2 fruit fly cellular contexts compared by ENCODE assay signal in genomic region chr3L:636434-636833, dm6.
TF ChIP-seq lines count a peak whose summit lies in the region.

No protein-coding gene starts in this region.

TF ChIP-seq in whole organism, embryonic, 481 proteins besides CTCF, POLR2A, EP300 and RAD21 (continued from another document and continues in another):
- TF ChIP-seq CG2199 (GFP tag; IDR thresholded peaks at IDR 0.05; lab: Robert Waterston, UW) (0 out of 3 replicates have a peak, but pooled peaks have one; percentile 7), GATAe (GFP tag; conservative IDR thresholded peaks at IDR 0.05; lab: Robert Waterston, UW) (no peak), CG10274 (GFP tag; optimal IDR thresholded peaks at IDR 0.05; lab: Kevin White, UChicago) (no peak), twi (tag; optimal IDR thresholded peaks at IDR 0.05; lab: Kevin White, UChicago) (peak; percentile 2), Adf1 (GFP tag; IDR thresholded peaks at IDR 0.05; lab: Robert Waterston, UW) (no peak), Dek (tag; optimal IDR thresholded peaks at IDR 0.05; lab: Kevin White, UChicago) (no peak), CG18599 (GFP tag; optimal IDR thresholded peaks at IDR 0.05; lab: Kevin White, UChicago) (peak; percentile 16), kah (GFP tag; optimal IDR thresholded peaks at IDR 0.05; lab: Kevin White, UChicago) (no peak), CrebB (tag; optimal IDR thresholded peaks at IDR 0.05; lab: Kevin White, UChicago) (no peak), CG7839 (tag; optimal IDR thresholded peaks at IDR 0.05; lab: Kevin White, UChicago) (peak; percentile 68), CG11696 (GFP tag; IDR thresholded peaks at IDR 0.05; lab: Robert Waterston, UW) (0 out of 2 replicates have a peak, but pooled peaks have one; percentile 43), cg (GFP tag; optimal IDR thresholded peaks at IDR 0.05; lab: Kevin White, UChicago) (no peak), Max (GFP tag; optimal IDR thresholded peaks at IDR 0.05; lab: Kevin White, UChicago) (peak; percentile 10), wdn (GFP tag; IDR thresholded peaks at IDR 0.05; lab: Robert Waterston, UW) (peak; percentile 16; the same call in 1 of the 2 replicates), CG11247 (GFP tag; IDR thresholded peaks at IDR 0.05; lab: Robert Waterston, UW) (peak; percentile 58), phol (tag; optimal IDR thresholded peaks at IDR 0.05; lab: Kevin White, UChicago) (peak; percentile 79), gfzf (GFP tag; optimal IDR thresholded peaks at IDR 0.05; lab: Kevin White, UChicago) (no peak), org-1 (GFP tag; optimal IDR thresholded peaks at IDR 0.05; lab: Kevin White, UChicago) (peak; percentile 54), ranshi (GFP tag; IDR thresholded peaks at IDR 0.05; lab: Robert Waterston, UW) (peak; percentile 67), cato (GFP tag; optimal IDR thresholded peaks at IDR 0.05; lab: Kevin White, UChicago; ENCODE audit: borderline replicate concordance) (peak; percentile 48), CG17186 (GFP tag; optimal IDR thresholded peaks at IDR 0.05; lab: Kevin White, UChicago) (peak; percentile 6), CG4404 (GFP tag; IDR thresholded peaks at IDR 0.05; lab: Robert Waterston, UW) (peak; percentile 63), Chrac-16 (GFP tag; optimal IDR thresholded peaks at IDR 0.05; lab: Kevin White, UChicago) (peak; percentile 51), lbe (GFP tag; optimal IDR thresholded peaks at IDR 0.05; lab: Kevin White, UChicago) (no peak), Kr (GFP tag; optimal IDR thresholded peaks at IDR 0.05; lab: Kevin White, UChicago) (no peak), CG3065 (GFP tag; optimal IDR thresholded peaks at IDR 0.05; lab: Kevin White, UChicago) (peak; percentile 45), cas (GFP tag; IDR thresholded peaks at IDR 0.05; lab: Robert Waterston, UW) (no peak), CG11695 (GFP tag; IDR thresholded peaks at IDR 0.05; lab: Robert Waterston, UW) (0 out of 3 replicates have a peak, but pooled peaks have one; percentile 25), Drgx (GFP tag; IDR thresholded peaks at IDR 0.05; lab: Robert Waterston, UW) (peak; percentile 98), CG11456 (GFP tag; IDR thresholded peaks at IDR 0.05; lab: Robert Waterston, UW) (peak; percentile 46; the same call in 2 of the 3 replicates), dan (GFP tag; IDR thresholded peaks at IDR 0.05; lab: Robert Waterston, UW) (peak; percentile 45), Aef1 (GFP tag; IDR thresholded peaks at IDR 0.05; lab: Robert Waterston, UW) (no peak), crc (GFP tag; optimal IDR thresholded peaks at IDR 0.05; lab: Kevin White, UChicago) (no peak), Bteb2 (GFP tag; optimal IDR thresholded peaks at IDR 0.05; lab: Kevin White, UChicago) (peak; percentile 16), slp2 (GFP tag; optimal IDR thresholded peaks at IDR 0.05; lab: Kevin White, UChicago) (peak; percentile 2), Dad (GFP tag; optimal IDR thresholded peaks at IDR 0.05; lab: Kevin White, UChicago) (peak; percentile 62), PHDP (tag; optimal IDR thresholded peaks at IDR 0.05; lab: Kevin White, UChicago) (peak; percentile 69), Antp (GFP tag; optimal IDR thresholded peaks at IDR 0.05; lab: Kevin White, UChicago) (peak; percentile 21), CG2116 (GFP tag; optimal IDR thresholded peaks at IDR 0.05; lab: Kevin White, UChicago) (peak; percentile 23), Dp (GFP tag; optimal IDR thresholded peaks at IDR 0.05; lab: Kevin White, UChicago) (no peak), otp (GFP tag; IDR thresholded peaks at IDR 0.05; lab: Robert Waterston, UW) (peak; percentile 78; the same call in 2 of the 3 replicates), ssp (GFP tag; IDR thresholded peaks at IDR 0.05; lab: Robert Waterston, UW) (peak; percentile 50; the same call in 1 of the 2 replicates), CG34224 (GFP tag; IDR thresholded peaks at IDR 0.05; lab: Robert Waterston, UW; ENCODE audit: partially characterized antibody) (no peak), bigmax (GFP tag; optimal IDR thresholded peaks at IDR 0.05; lab: Kevin White, UChicago) (no peak), nau (GFP tag; optimal IDR thresholded peaks at IDR 0.05; lab: Kevin White, UChicago) (peak; percentile 57), MBD-R2 (GFP tag; IDR thresholded peaks at IDR 0.05; lab: Robert Waterston, UW) (no peak), CG14860 (GFP tag; IDR thresholded peaks at IDR 0.05; lab: Robert Waterston, UW; ENCODE audit: partially characterized antibody) (0 out of 3 replicates have a peak, but pooled peaks have one; percentile 27), Vsx1 (GFP tag; optimal IDR thresholded peaks at IDR 0.05; lab: Kevin White, UChicago) (no peak), ash1 (GFP tag; optimal IDR thresholded peaks at IDR 0.05; lab: Kevin White, UChicago) (no peak), CG9609 (GFP tag; optimal IDR thresholded peaks at IDR 0.05; lab: Kevin White, UChicago) (peak; percentile 27), CG4730 (GFP tag; IDR thresholded peaks at IDR 0.05; lab: Robert Waterston, UW) (peak; percentile 42), C15 (GFP tag; IDR thresholded peaks at IDR 0.05; lab: Robert Waterston, UW) (no peak), CG4854 (GFP tag; optimal IDR thresholded peaks at IDR 0.05; lab: Kevin White, UChicago) (peak; percentile 29), CG14710 (tag; optimal IDR thresholded peaks at IDR 0.05; lab: Kevin White, UChicago) (peak; percentile 60), CG12299 (tag; optimal IDR thresholded peaks at IDR 0.05; lab: Kevin White, UChicago) (no peak), CG5953 (GFP tag; IDR thresholded peaks at IDR 0.05; lab: Robert Waterston, UW) (peak; percentile 57; the same call in 1 of the 2 replicates), mld (GFP tag; IDR thresholded peaks at IDR 0.05; lab: Robert Waterston, UW; ENCODE audit: partially characterized antibody) (no peak), CG9437 (GFP tag; optimal IDR thresholded peaks at IDR 0.05; lab: Kevin White, UChicago) (no peak), rib (GFP tag; IDR thresholded peaks at IDR 0.05; lab: Robert Waterston, UW) (no peak), crp (GFP tag; optimal IDR thresholded peaks at IDR 0.05; lab: Kevin White, UChicago) (peak in 1 of 2 experiments; percentile 19), CG3726 (GFP tag; IDR thresholded peaks at IDR 0.05; lab: Robert Waterston, UW) (0 out of 3 replicates have a peak, but pooled peaks have one; percentile 54), CG2120 (GFP tag; optimal IDR thresholded peaks at IDR 0.05; lab: Kevin White, UChicago) (no peak), peb (GFP tag; IDR thresholded peaks at IDR 0.05; lab: Robert Waterston, UW) (peak; percentile 46; the same call in 1 of the 2 replicates), emc (GFP tag; optimal IDR thresholded peaks at IDR 0.05; lab: Kevin White, UChicago) (no peak)

TF ChIP-seq in whole organism, prepupa, 60 proteins besides CTCF, POLR2A, EP300 and RAD21 (continued from another document):
- TF ChIP-seq CG4318 (GFP tag; optimal IDR thresholded peaks at IDR 0.05; lab: Kevin White, UChicago) (peak; percentile 98), Gug (GFP tag; IDR thresholded peaks at IDR 0.05; lab: Robert Waterston, UW) (peak; percentile 97), Smox (GFP tag; optimal IDR thresholded peaks at IDR 0.05; lab: Kevin White, UChicago) (peak; percentile 48), CG6792 (GFP tag; optimal IDR thresholded peaks at IDR 0.05; lab: Kevin White, UChicago) (peak; percentile 73), CG11762 (GFP tag; optimal IDR thresholded peaks at IDR 0.05; lab: Kevin White, UChicago; ENCODE audit: insufficient read depth) (peak; percentile 79), CG6276 (GFP tag; optimal IDR thresholded peaks at IDR 0.05; lab: Kevin White, UChicago) (peak; percentile 97), CG34406 (GFP tag; optimal IDR thresholded peaks at IDR 0.05; lab: Kevin White, UChicago) (peak; percentile 65), CG3919 (GFP tag; optimal IDR thresholded peaks at IDR 0.05; lab: Kevin White, UChicago) (peak; percentile 90), lz (GFP tag; optimal IDR thresholded peaks at IDR 0.05; lab: Kevin White, UChicago) (peak; percentile 67), Eip78C (GFP tag; lab: Kevin White, UChicago) (peak; percentile 96), Met (GFP tag; optimal IDR thresholded peaks at IDR 0.05; lab: Kevin White, UChicago) (peak; percentile 66), fkh (GFP tag; optimal IDR thresholded peaks at IDR 0.05; lab: Kevin White, UChicago) (no peak), Hr39 (GFP tag; optimal IDR thresholded peaks at IDR 0.05; lab: Kevin White, UChicago) (peak; percentile 71), spab (GFP tag; optimal IDR thresholded peaks at IDR 0.05; lab: Kevin White, UChicago) (peak; percentile 70), salr (GFP tag; optimal IDR thresholded peaks at IDR 0.05; lab: Kevin White, UChicago) (peak; percentile 52 to 95), CG8319 (GFP tag; optimal IDR thresholded peaks at IDR 0.05; lab: Kevin White, UChicago) (peak; percentile 52), Ets21C (GFP tag; optimal IDR thresholded peaks at IDR 0.05; lab: Kevin White, UChicago) (peak; percentile 37), Blimp-1 (GFP tag; optimal IDR thresholded peaks at IDR 0.05; lab: Kevin White, UChicago) (no peak), CG8632 (GFP tag; optimal IDR thresholded peaks at IDR 0.05; lab: Kevin White, UChicago) (peak; percentile 61), topi (GFP tag; optimal IDR thresholded peaks at IDR 0.05; lab: Kevin White, UChicago) (peak; percentile 63), acj6 (GFP tag; optimal IDR thresholded peaks at IDR 0.05; lab: Kevin White, UChicago) (peak; percentile 86), CG16779 (tag; optimal IDR thresholded peaks at IDR 0.05; lab: Kevin White, UChicago) (peak; percentile 81), CG10669 (GFP tag; optimal IDR thresholded peaks at IDR 0.05; lab: Kevin White, UChicago) (peak; percentile 73), CG11902 (GFP tag; optimal IDR thresholded peaks at IDR 0.05; lab: Kevin White, UChicago) (peak; percentile 66), achi (GFP tag; optimal IDR thresholded peaks at IDR 0.05; lab: Kevin White, UChicago) (peak; percentile 92), fd59A (GFP tag; optimal IDR thresholded peaks at IDR 0.05; lab: Kevin White, UChicago) (peak; percentile 75), CG3032 (tag; optimal IDR thresholded peaks at IDR 0.05; lab: Kevin White, UChicago) (peak; percentile 64), dsx (GFP tag; optimal IDR thresholded peaks at IDR 0.05; lab: Kevin White, UChicago; ENCODE audit: poor library complexity, severe bottlenecking) (peak; percentile 42), Sox15 (GFP tag; optimal IDR thresholded peaks at IDR 0.05; lab: Kevin White, UChicago) (peak; percentile 66), ss (GFP tag; optimal IDR thresholded peaks at IDR 0.05; lab: Kevin White, UChicago) (peak; percentile 38 to 52), esn (GFP tag; optimal IDR thresholded peaks at IDR 0.05; lab: Kevin White, UChicago) (peak; percentile 66), Eip93F (GFP tag; optimal IDR thresholded peaks at IDR 0.05; lab: Kevin White, UChicago) (no peak), vri (GFP tag; optimal IDR thresholded peaks at IDR 0.05; lab: Kevin White, UChicago) (peak; percentile 6), pdm3 (GFP tag; optimal IDR thresholded peaks at IDR 0.05; lab: Kevin White, UChicago) (peak; percentile 93), net (GFP tag; optimal IDR thresholded peaks at IDR 0.05; lab: Kevin White, UChicago) (peak; percentile 93), CG11294 (GFP tag; IDR thresholded peaks at IDR 0.05; lab: Robert Waterston, UW) (peak; percentile 95), CG32006 (GFP tag; optimal IDR thresholded peaks at IDR 0.05; lab: Kevin White, UChicago) (peak; percentile 99)
TF ChIP-seq in whole organism, prepupa: peak in this region for 55.
